Worm (Caenorhabditis elegans) whole organism, L2 larva: ENCODE measurements around the gene gcy-20.

Experiments used
- egl-27 ChIP-seq: sonication (generic microtip); optimal IDR thresholded peaks from 3 replicates; lab custom pipeline; 2017; ENCODE audit warnings: missing biosample characterization, missing genetic modification reagents, missing genetic modification characterization
- nhr-77 ChIP-seq: fragments of 150-350 bp; optimal IDR thresholded peaks from 2 replicates; lab custom pipeline; 2014; ENCODE audit warnings: missing biosample characterization, missing genetic modification characterization

DNA sequence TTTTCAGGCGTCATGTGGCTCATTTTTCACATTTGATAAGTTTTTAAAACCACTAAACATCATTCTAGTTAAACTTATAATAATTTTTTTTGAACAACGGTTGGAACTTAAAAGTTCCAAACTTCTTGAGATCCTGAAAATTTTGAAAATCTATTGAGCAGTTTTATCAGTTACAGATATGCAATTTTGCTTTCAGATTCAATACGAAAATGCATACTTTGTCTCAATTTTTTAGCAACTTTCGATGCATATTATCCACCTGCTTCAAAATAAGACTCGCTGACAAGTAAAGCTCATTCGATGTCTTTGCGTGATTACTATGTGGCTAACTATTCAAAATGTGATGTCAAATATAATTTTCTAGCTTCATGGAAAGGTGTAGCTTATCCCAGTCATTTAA is 7.0 kb downstream of the gcy-20 start, which contains the start of gene srh-95:
- TF ChIP-seq egl-27 (tag; lab: Kevin White, UChicago), result no peak
- TF ChIP-seq nhr-77 (tag; lab: Kevin White, UChicago), result no peak
